Worm (Caenorhabditis elegans): ENCODE results near the gene clec-202.

ce11 chrIV:17335031-17335430 is 26.2 kb upstream of the clec-202 start, which contains the start of gene C49C3.8:
- TF ChIP-seq fkh-6 (tag; optimal IDR thresholded peaks at IDR 0.05) (no peak), pha-2 (tag; optimal IDR thresholded peaks at IDR 0.05) (no peak), madf-2 (tag; optimal IDR thresholded peaks at IDR 0.05) (no peak), tbx-7 (tag; optimal IDR thresholded peaks at IDR 0.05) (no peak), dve-1 (tag; optimal IDR thresholded peaks at IDR 0.05) (no peak), ama-1 (optimal IDR thresholded peaks at IDR 0.05) (no peak), syd-9 (tag; optimal IDR thresholded peaks at IDR 0.05) (no peak), elt-2 (tag; optimal IDR thresholded peaks at IDR 0.05) (no peak)
